Fruit fly (Drosophila melanogaster): ENCODE results near the gene p.

- no peak for TF ChIP-seq CG8478 (optimal IDR thresholded peaks at IDR 0.05)
- TF ChIP-seq psq (optimal IDR thresholded peaks at IDR 0.05): no peak
- no peak for TF ChIP-seq Dll (optimal IDR thresholded peaks at IDR 0.05)
- no peak for TF ChIP-seq EcR (GFP tag; optimal IDR thresholded peaks at IDR 0.05)
Measured at dm6 chr3R:8686446-8686845, 16.0 kb upstream of the p start.
